Fruit fly (Drosophila melanogaster) whole organism, adult: Measurements from ENCODE around the gene CG31342.

Experiments used
- CG11617 ChIP-seq: fragments of 200-800 bp; sonication (Bioruptor generic); optimal IDR thresholded peaks from 2 replicates; lab custom pipeline; 2017; ENCODE audit warnings: mild to moderate bottlenecking, missing biosample characterization, missing genetic modification reagents, missing genetic modification characterization
- CG12768 ChIP-seq: fragments of 200-800 bp; sonication (Bioruptor generic); optimal IDR thresholded peaks from 2 replicates; lab custom pipeline; 2017; ENCODE audit warnings: missing biosample characterization, missing genetic modification characterization, mild to moderate bottlenecking, moderate library complexity, missing genetic modification reagents
- CG14711 ChIP-seq: fragments of 200-800 bp; sonication (Bioruptor generic); optimal IDR thresholded peaks from 2 replicates; lab custom pipeline; 2018; ENCODE audit warnings: missing biosample characterization, mild to moderate bottlenecking, missing genetic modification characterization, moderate library complexity
- CG7045 ChIP-seq: fragments of 200-800 bp; sonication (Bioruptor generic); optimal IDR thresholded peaks from 2 replicates; lab custom pipeline; 2017; ENCODE audit warnings: missing biosample characterization, mild to moderate bottlenecking, missing genetic modification characterization
- Mnt ChIP-seq: fragments of 200-800 bp; sonication (Bioruptor generic); optimal IDR thresholded peaks from 2 replicates; lab custom pipeline; 2016; ENCODE audit warnings: missing biosample characterization, mild to moderate bottlenecking, missing genetic modification characterization
- cnc ChIP-seq, 2 experiments: fragments of >200 bp; optimal IDR thresholded peaks; 2 replicates each; lab custom pipeline; 2017
- ovo ChIP-seq: fragments of 200-800 bp; sonication (Bioruptor generic); optimal IDR thresholded peaks from 2 replicates; lab custom pipeline; 2016; ENCODE audit warnings: missing biosample characterization, missing genetic modification characterization

DNA sequence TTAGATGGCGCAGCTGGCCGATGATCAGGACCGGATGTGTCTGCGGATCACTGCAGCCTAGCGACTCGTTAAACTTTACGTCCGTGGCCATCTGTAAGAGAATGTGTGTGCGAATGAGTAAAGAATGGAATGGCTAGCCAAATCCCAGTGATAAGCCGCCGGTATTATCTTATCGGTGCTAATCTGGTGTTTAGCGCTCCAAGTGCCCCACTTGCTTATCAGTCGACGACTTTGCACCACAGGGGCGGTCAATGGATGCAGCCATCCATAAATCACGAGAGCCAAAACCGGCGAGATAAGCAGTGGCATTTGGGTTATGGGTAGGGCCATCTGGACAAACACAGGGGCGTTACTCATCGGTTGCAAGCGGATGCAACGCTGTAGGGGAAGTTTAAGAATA, 25.6 kb upstream of the CG31342 start:
- TF ChIP-seq ovo (GFP tag; lab: Kevin White, UChicago) (no peak), cnc (optimal IDR thresholded peaks at IDR 0.05; lab: Kevin White, UChicago) (no peak), CG11617 (GFP tag; lab: Kevin White, UChicago) (no peak), CG12768 (GFP tag; lab: Kevin White, UChicago) (no peak), CG7045 (GFP tag; lab: Kevin White, UChicago) (no peak), Mnt (no peak), CG14711 (tag; lab: Kevin White, UChicago) (no peak)
